Fruit fly (Drosophila melanogaster) whole organism, wandering third instar larva: ENCODE measurements around the gene Glg1.
A peak's percentile ranks its signal among the peaks of the same experiment; 100 is the strongest.

ENCODE experiments used
- Abd-B ChIP-seq: fragments of >200 bp; optimal IDR thresholded peaks from 2 replicates; lab custom pipeline; 2017; ENCODE audit warnings: missing biosample characterization, missing genetic modification characterization
- CG32264 ChIP-seq: fragments of 200-800 bp; sonication (Bioruptor generic); optimal IDR thresholded peaks from 2 replicates; lab custom pipeline; 2016; ENCODE audit warnings: missing biosample characterization, missing genetic modification characterization
- CG9705 ChIP-seq: fragments of 200-800 bp; sonication (Bioruptor generic); optimal IDR thresholded peaks from 2 replicates; lab custom pipeline; 2018; ENCODE audit warnings: missing biosample characterization, mild to moderate bottlenecking, missing genetic modification characterization
- CrebA ChIP-seq: fragments of 200-800 bp; sonication (Bioruptor generic); optimal IDR thresholded peaks from 2 replicates; lab custom pipeline; 2016; ENCODE audit warnings: missing biosample characterization, mild to moderate bottlenecking, missing genetic modification characterization, borderline replicate concordance
- Dfd ChIP-seq: fragments of >200 bp; optimal IDR thresholded peaks from 2 replicates; lab custom pipeline; 2017; ENCODE audit warnings: missing biosample characterization, missing genetic modification characterization
- Dif ChIP-seq: fragments of 200-275, 200-300 bp; sonication (Bioruptor generic); optimal IDR thresholded peaks from 2 replicates; lab custom pipeline; 2018; ENCODE audit warnings: missing biosample characterization, missing genetic modification characterization; ENCODE audit not compliant: partially characterized antibody
- GATAd ChIP-seq: sonication (Bioruptor generic); optimal IDR thresholded peaks from 2 replicates; lab custom pipeline; 2016; ENCODE audit warnings: missing biosample characterization, missing genetic modification characterization
- HLH106 ChIP-seq: fragments of 200-800 bp; optimal IDR thresholded peaks from 3 replicates; lab custom pipeline; 2019; ENCODE audit warnings: missing biosample characterization, mild to moderate bottlenecking, missing genetic modification characterization, moderate library complexity
- Hnf4 ChIP-seq: fragments of 200-800 bp; sonication (Bioruptor generic); optimal IDR thresholded peaks from 2 replicates; lab custom pipeline; 2016; ENCODE audit warnings: missing biosample characterization, mild to moderate bottlenecking, missing genetic modification characterization
- Hr78 ChIP-seq: fragments of >200 bp; optimal IDR thresholded peaks from 2 replicates; lab custom pipeline; 2017; ENCODE audit warnings: missing biosample characterization, missing genetic modification characterization
- Hr83 ChIP-seq: fragments of 200-300 bp; sonication (Bioruptor generic); optimal IDR thresholded peaks from 2 replicates; lab custom pipeline; 2016; ENCODE audit warnings: missing biosample characterization, mild to moderate bottlenecking, missing genetic modification characterization, moderate library complexity; ENCODE audit not compliant: poor library complexity, severe bottlenecking
- Jra ChIP-seq: sonication (Bioruptor generic); optimal IDR thresholded peaks from 2 replicates; lab custom pipeline; 2016; ENCODE audit warnings: missing biosample characterization, missing genetic modification characterization
- Mio ChIP-seq: sonication (Bioruptor generic); optimal IDR thresholded peaks from 2 replicates; lab custom pipeline; 2016; ENCODE audit warnings: missing biosample characterization, missing genetic modification characterization
- Myc ChIP-seq: fragments of >200 bp; optimal IDR thresholded peaks from 2 replicates; lab custom pipeline; 2017
- N ChIP-seq: fragments of >200 bp; optimal IDR thresholded peaks from 2 replicates; lab custom pipeline; 2018; ENCODE audit warnings: missing biosample characterization, missing external identifiers, missing genetic modification characterization
- OdsH ChIP-seq: fragments of 200-800 bp; sonication (Bioruptor generic); optimal IDR thresholded peaks from 2 replicates; lab custom pipeline; 2016; ENCODE audit warnings: missing biosample characterization, mild to moderate bottlenecking, missing genetic modification characterization
- Rel ChIP-seq, 2 experiments: fragments of 200-800 bp; sonication (Bioruptor generic) in 1 of 2; optimal IDR thresholded peaks; 2 replicates in 1 of 2; 3 replicates in 1 of 2; lab custom pipeline; 2016 to 2019; ENCODE audit warnings: mild to moderate bottlenecking in 2 of 2, missing biosample characterization in 2 of 2, missing genetic modification characterization in 2 of 2, moderate library complexity in 1 of 2
- Sp1 ChIP-seq: fragments of 200-800 bp; sonication (Bioruptor generic); optimal IDR thresholded peaks from 3 replicates; lab custom pipeline; 2019; ENCODE audit warnings: missing biosample characterization, mild to moderate bottlenecking, missing genetic modification characterization, moderate library complexity
- Vsx2 ChIP-seq: fragments of 200-300, 225-300 bp; sonication (Bioruptor generic); optimal IDR thresholded peaks from 2 replicates; lab custom pipeline; 2018; ENCODE audit warnings: missing biosample characterization, missing genetic modification characterization; ENCODE audit not compliant: partially characterized antibody
- br ChIP-seq: fragments of 200-800 bp; sonication (Bioruptor generic); optimal IDR thresholded peaks from 2 replicates; lab custom pipeline; 2016; ENCODE audit warnings: missing biosample characterization, missing genetic modification characterization
- brk ChIP-seq: fragments of 200-800 bp; sonication (Bioruptor generic); optimal IDR thresholded peaks from 2 replicates; lab custom pipeline; 2016; ENCODE audit warnings: missing biosample characterization, mild to moderate bottlenecking, missing genetic modification characterization
- dl ChIP-seq, 2 experiments: fragments of 175-275, 200-275 bp in 1 of 2; fragments of 200-275 bp in 1 of 2; sonication (Bioruptor generic); optimal IDR thresholded peaks; lab custom pipeline; 2018; ENCODE audit warnings: mild to moderate bottlenecking in 2 of 2, missing biosample characterization in 2 of 2, missing genetic modification characterization in 2 of 2, moderate library complexity in 2 of 2; ENCODE audit not compliant: partially characterized antibody in 2 of 2, insufficient read depth in 1 of 2
- dmrt93B ChIP-seq: fragments of 200-800 bp; sonication (Bioruptor generic); optimal IDR thresholded peaks from 2 replicates; lab custom pipeline; 2018; ENCODE audit warnings: missing biosample characterization, mild to moderate bottlenecking, missing genetic modification characterization
- dsf ChIP-seq: sonication (Bioruptor generic); optimal IDR thresholded peaks from 2 replicates; lab custom pipeline; 2016; ENCODE audit warnings: missing biosample characterization, missing genetic modification characterization, borderline replicate concordance
- ey ChIP-seq: fragments of 200-800 bp; sonication (Bioruptor generic); optimal IDR thresholded peaks from 2 replicates; lab custom pipeline; 2016; ENCODE audit warnings: missing biosample characterization, missing genetic modification characterization
- foxo ChIP-seq, 2 experiments: fragments of 200-800 bp; sonication (Bioruptor generic); optimal IDR thresholded peaks; 2 replicates in 1 of 2; 3 replicates in 1 of 2; lab custom pipeline; 2016 to 2017; ENCODE audit warnings: missing biosample characterization in 2 of 2, missing genetic modification characterization in 2 of 2
- fru ChIP-seq: fragments of 200-800 bp; sonication (Bioruptor generic); optimal IDR thresholded peaks from 3 replicates; lab custom pipeline; 2016; ENCODE audit warnings: missing biosample characterization, mild to moderate bottlenecking, missing genetic modification characterization
- h ChIP-seq: fragments of 200-800 bp; sonication (Bioruptor generic); optimal IDR thresholded peaks from 3 replicates; lab custom pipeline; 2016; ENCODE audit warnings: missing biosample characterization, mild to moderate bottlenecking, missing genetic modification characterization
- jim ChIP-seq: fragments of 175-275, 200-325 bp; sonication (Bioruptor generic); optimal IDR thresholded peaks from 2 replicates; lab custom pipeline; 2016; ENCODE audit warnings: missing biosample characterization, mild to moderate bottlenecking, missing genetic modification characterization
- lola ChIP-seq: fragments of >200 bp; optimal IDR thresholded peaks from 2 replicates; lab custom pipeline; 2017; ENCODE audit warnings: missing biosample characterization, missing genetic modification characterization
- pan ChIP-seq: fragments of >200 bp; optimal IDR thresholded peaks from 2 replicates; lab custom pipeline; 2017
- psq ChIP-seq: fragments of 200-800 bp; sonication (Bioruptor generic); optimal IDR thresholded peaks from 3 replicates; lab custom pipeline; 2017; ENCODE audit warnings: missing biosample characterization, mild to moderate bottlenecking, missing genetic modification characterization, moderate library complexity
- rgr ChIP-seq: fragments of 200-800 bp; sonication (Bioruptor generic); optimal IDR thresholded peaks from 3 replicates; lab custom pipeline; 2016; ENCODE audit warnings: missing biosample characterization, mild to moderate bottlenecking, missing genetic modification characterization
- sage ChIP-seq: fragments of 200-800 bp; sonication (Bioruptor generic); optimal IDR thresholded peaks from 2 replicates; lab custom pipeline; 2016; ENCODE audit warnings: missing biosample characterization, mild to moderate bottlenecking, missing genetic modification characterization
- sv ChIP-seq: fragments of 200-800 bp; sonication (Bioruptor generic); optimal IDR thresholded peaks from 3 replicates; lab custom pipeline; 2016; ENCODE audit warnings: missing biosample characterization, missing genetic modification characterization
- tai ChIP-seq: sonication (Bioruptor generic); optimal IDR thresholded peaks from 2 replicates; lab custom pipeline; 2016; ENCODE audit warnings: missing biosample characterization, missing genetic modification characterization
- usp ChIP-seq: fragments of >200 bp; optimal IDR thresholded peaks from 2 replicates; lab custom pipeline; 2017; ENCODE audit warnings: missing biosample characterization, missing genetic modification characterization
- woc ChIP-seq: sonication (Bioruptor generic); optimal IDR thresholded peaks from 2 replicates; lab custom pipeline; 2016; ENCODE audit warnings: missing biosample characterization, mild to moderate bottlenecking, missing genetic modification characterization

Glg1 gene

dm6 chr3L:21498450-21499027 is 8.8 kb downstream of the Glg1 start:
- TF ChIP-seq N (GFP tag; lab: Kevin White, UChicago): peak; percentile 14

DNA sequence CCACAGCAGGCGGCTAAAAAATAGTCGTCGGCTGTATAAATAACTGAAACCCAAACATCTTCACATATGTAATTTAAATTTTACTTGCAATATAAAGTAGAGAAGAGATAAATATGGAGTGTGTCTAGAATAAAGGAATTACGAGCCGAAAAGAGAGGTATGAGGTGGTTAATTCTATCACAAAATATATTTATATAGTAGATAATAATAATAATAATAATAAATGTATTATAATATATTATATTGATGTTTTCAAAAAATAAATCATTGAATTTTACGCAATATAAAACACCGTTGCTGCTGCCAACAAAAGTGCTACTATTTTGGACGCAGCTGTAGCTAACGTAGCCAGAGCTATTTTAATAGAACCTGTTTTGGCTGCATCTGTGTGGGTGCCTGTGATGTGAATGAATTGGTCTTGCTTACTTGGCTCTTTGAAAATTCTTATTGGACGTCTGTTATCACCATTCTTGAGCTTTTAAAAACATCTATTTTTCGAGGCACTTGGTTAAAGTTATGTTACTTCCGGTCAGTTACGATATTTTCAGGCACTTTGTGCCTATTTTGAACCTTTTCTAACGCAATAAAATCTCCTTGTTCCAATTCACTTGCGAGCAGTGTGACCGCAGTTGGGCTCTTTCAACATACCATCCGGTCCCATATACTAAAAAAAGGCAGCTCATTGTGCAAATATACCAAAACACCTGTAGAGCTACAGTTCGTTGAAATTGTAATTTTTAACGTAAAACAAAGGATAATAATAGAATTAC is 10.3 kb downstream of the Glg1 start, which contains the start of gene Hr78:
Hr78 (minus strand) TSS at position 630 of the 770 bp plus-strand sequence.
- TF ChIP-seq dsf (GFP tag; lab: Kevin White, UChicago) (peak; percentile 6), OdsH (peak; percentile 77), Sp1 (peak; percentile 74), pan (lab: Kevin White, UChicago) (no peak), lola (GFP tag; lab: Kevin White, UChicago) (no peak), Vsx2 (no peak), Abd-B (GFP tag; lab: Kevin White, UChicago) (no peak), HLH106 (tag; lab: Kevin White, UChicago) (peak; percentile 78), sv (no peak), ey (GFP tag; lab: Kevin White, UChicago) (peak; percentile 47), br (GFP tag; lab: Kevin White, UChicago) (peak; percentile 34), Mio (GFP tag; lab: Kevin White, UChicago) (no peak), woc (peak; percentile 42), Dif (peak; percentile 4), brk (GFP tag; lab: Kevin White, UChicago) (peak; percentile 46), Dfd (GFP tag; lab: Kevin White, UChicago) (no peak), jim (GFP tag; lab: Kevin White, UChicago) (no peak), CG9705 (GFP tag; lab: Kevin White, UChicago) (no peak), CG32264 (GFP tag; lab: Kevin White, UChicago) (peak; percentile 15), h (GFP tag; lab: Kevin White, UChicago) (peak; percentile 40), rgr (GFP tag; lab: Kevin White, UChicago) (peak; percentile 74), N (GFP tag; lab: Kevin White, UChicago) (no peak), sage (GFP tag; lab: Kevin White, UChicago) (peak; percentile 79), Hnf4 (peak; percentile 3), dmrt93B (GFP tag; lab: Kevin White, UChicago) (peak; percentile 63), Hr83 (GFP tag; lab: Kevin White, UChicago) (peak; percentile 84), psq (GFP tag; lab: Kevin White, UChicago) (peak; percentile 77), tai (GFP tag; lab: Kevin White, UChicago) (no peak), Hr78 (GFP tag; lab: Kevin White, UChicago) (no peak), GATAd (GFP tag; lab: Kevin White, UChicago) (no peak), foxo (GFP tag; optimal IDR thresholded peaks at IDR 0.05; lab: Kevin White, UChicago) (peak in 1 of 2 experiments; percentile 76), CrebA (no peak), Myc (lab: Kevin White, UChicago) (no peak), Jra (GFP tag; lab: Kevin White, UChicago) (peak; percentile 19), fru (peak; percentile 64), dl (GFP tag; optimal IDR thresholded peaks at IDR 0.05; lab: Kevin White, UChicago; ENCODE audit: insufficient read depth in 1 of 2, partially characterized antibody in 2 of 2) (no peak), Rel (GFP tag; optimal IDR thresholded peaks at IDR 0.05; lab: Kevin White, UChicago) (peak; percentile 5), Rel (tag; optimal IDR thresholded peaks at IDR 0.05; lab: Kevin White, UChicago) (peak; percentile 14), usp (no peak)
